Fruit fly (Drosophila melanogaster): ENCODE results near the gene AdipoR.

DNA sequence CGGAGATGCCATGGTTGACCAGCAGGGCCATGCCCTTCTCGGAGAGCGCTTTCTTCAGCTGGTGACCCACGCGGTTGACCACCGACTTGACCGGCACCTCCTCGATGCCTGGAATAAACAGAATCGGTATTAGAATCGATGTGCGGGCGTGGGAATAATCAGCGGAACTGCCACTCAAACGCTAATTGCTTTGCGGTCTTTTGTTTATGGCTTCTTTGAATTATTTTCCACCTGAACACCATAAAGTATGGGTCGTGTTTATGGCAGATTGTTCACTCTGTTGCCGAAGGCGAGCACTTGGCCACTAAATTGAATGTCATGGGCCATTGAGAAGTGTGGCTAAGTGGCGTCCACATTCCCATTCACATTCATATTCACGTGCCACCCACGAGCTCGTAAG lies 25.6 kb downstream of the AdipoR start:
- no peak for TF ChIP-seq Crg-1 (GFP tag; optimal IDR thresholded peaks at IDR 0.05)
- no peak for TF ChIP-seq CG11617 (GFP tag; optimal IDR thresholded peaks at IDR 0.05)
- no peak for TF ChIP-seq CG7101 (tag; optimal IDR thresholded peaks at IDR 0.05)
- TF ChIP-seq toe (GFP tag; optimal IDR thresholded peaks at IDR 0.05): no peak
- TF ChIP-seq pad (GFP tag; optimal IDR thresholded peaks at IDR 0.05): no peak
- no peak for TF ChIP-seq CG1620 (GFP tag; optimal IDR thresholded peaks at IDR 0.05)
- no peak for TF ChIP-seq ovo (GFP tag; optimal IDR thresholded peaks at IDR 0.05)
- no peak for TF ChIP-seq Clk (GFP tag; optimal IDR thresholded peaks at IDR 0.05)
- no peak for TF ChIP-seq CG7045 (GFP tag; optimal IDR thresholded peaks at IDR 0.05)
